Fruit fly (Drosophila melanogaster) whole organism: ENCODE measurements around the gene CkIIalpha-i1.

Source experiments
- CG8478 ChIP-seq: fragments of >200 bp; optimal IDR thresholded peaks from 2 replicates; lab custom pipeline; 2018; ENCODE audit warnings: inconsistent platforms
- Dll ChIP-seq: fragments of >200 bp; optimal IDR thresholded peaks from 2 replicates; lab custom pipeline; 2017
- EcR ChIP-seq, 2 experiments: fragments of >200 bp; optimal IDR thresholded peaks; 2 replicates each; lab custom pipeline; 2017; ENCODE audit warnings: missing biosample characterization in 2 of 2, missing genetic modification characterization in 2 of 2, missing genetic modification reagents in 2 of 2
- psq ChIP-seq: fragments of >200 bp; optimal IDR thresholded peaks from 2 replicates; lab custom pipeline; 2017
- usp ChIP-seq: fragments of >200 bp; optimal IDR thresholded peaks from 2 replicates; lab custom pipeline; 2017; ENCODE audit warnings: missing biosample characterization, missing genetic modification characterization, mixed read lengths

- no peak for TF ChIP-seq psq (lab: Kevin White, UChicago)
- TF ChIP-seq Dll, result no peak
- no peak for TF ChIP-seq EcR (GFP tag; optimal IDR thresholded peaks at IDR 0.05; lab: Kevin White, UChicago)
- no peak for TF ChIP-seq usp (GFP tag; lab: Kevin White, UChicago)
- no peak for TF ChIP-seq CG8478 (lab: Kevin White, UChicago)
Measured at dm6 chr3L:15778951-15779350, 37.8 kb upstream of the CkIIalpha-i1 start.
